Fruit fly (Drosophila melanogaster): ENCODE results near the gene CG11686.

Gene CG11686

DNA sequence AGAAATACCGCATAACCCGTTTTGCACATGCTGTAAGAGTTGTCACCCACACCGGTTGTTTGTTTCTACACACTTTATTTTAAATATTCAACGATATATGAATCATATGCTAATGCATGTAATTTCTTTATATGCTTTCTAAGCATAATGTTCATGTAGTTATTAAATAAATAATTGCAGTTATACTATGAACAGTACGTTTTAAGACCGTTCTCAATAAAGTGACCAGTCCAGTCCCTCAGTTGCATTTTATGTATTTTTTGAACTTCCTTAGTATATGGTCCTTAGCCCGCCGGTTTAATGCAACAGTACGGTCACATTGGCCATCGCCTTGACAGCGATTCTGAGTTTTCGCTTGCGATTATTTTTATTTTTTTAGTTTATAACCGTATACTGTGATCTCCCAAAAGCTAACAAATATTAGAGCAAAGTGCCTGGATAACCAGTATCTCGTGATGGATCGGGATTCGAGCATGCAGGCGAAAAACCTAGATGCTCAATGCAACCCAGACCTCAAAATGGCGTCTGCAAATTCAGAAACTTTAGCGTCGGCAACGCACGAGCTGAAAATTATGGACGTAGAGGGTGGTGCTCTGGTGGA is 4.0 kb downstream of the CG11686 start, which contains the start of gene Ravus (continued):
- no peak for TF ChIP-seq en (GFP tag; optimal IDR thresholded peaks at IDR 0.05)
- TF ChIP-seq Hr39 (optimal IDR thresholded peaks at IDR 0.05) = no peak
- peak; percentile 56; the same call in 2 of the 3 replicates for TF ChIP-seq CG7357 (GFP tag; IDR thresholded peaks at IDR 0.05)
- TF ChIP-seq fd96Cb (tag; optimal IDR thresholded peaks at IDR 0.05) = peak; percentile 21
- no peak for TF ChIP-seq D19A (tag; optimal IDR thresholded peaks at IDR 0.05)
- no peak for TF ChIP-seq eve (GFP tag; optimal IDR thresholded peaks at IDR 0.05)
- peak; percentile 55 for TF ChIP-seq Nf-YC (tag; optimal IDR thresholded peaks at IDR 0.05)
- 0 out of 2 replicates have a peak, but pooled peaks have one; percentile 21 for TF ChIP-seq Xrp1 (GFP tag; IDR thresholded peaks at IDR 0.05)
- peak; percentile 60 for TF ChIP-seq CG30020 (tag; optimal IDR thresholded peaks at IDR 0.05)
- TF ChIP-seq jumu (GFP tag; optimal IDR thresholded peaks at IDR 0.05) = peak; percentile 35
- TF ChIP-seq C15 (GFP tag; IDR thresholded peaks at IDR 0.05) = no peak
- no peak for TF ChIP-seq chinmo (GFP tag; IDR thresholded peaks at IDR 0.05; ENCODE audit: partially characterized antibody)
- TF ChIP-seq Mrtf (GFP tag; IDR thresholded peaks at IDR 0.05) = no peak
- TF ChIP-seq CG2889 (GFP tag; IDR thresholded peaks at IDR 0.05) = no peak
- TF ChIP-seq kay (GFP tag; optimal IDR thresholded peaks at IDR 0.05) = no peak
- TF ChIP-seq knrl (GFP tag; IDR thresholded peaks at IDR 0.05; ENCODE audit: partially characterized antibody) = peak; percentile 45; the same call in 1 of the 3 replicates
- peak; percentile 51 for TF ChIP-seq Xbp1 (GFP tag; optimal IDR thresholded peaks at IDR 0.05)
- TF ChIP-seq CG4424 (GFP tag; optimal IDR thresholded peaks at IDR 0.05) = peak; percentile 34
- TF ChIP-seq CG6854 (GFP tag; optimal IDR thresholded peaks at IDR 0.05) = no peak
- TF ChIP-seq CG17186 (GFP tag; optimal IDR thresholded peaks at IDR 0.05) = peak; percentile 15
- TF ChIP-seq Drgx (GFP tag; IDR thresholded peaks at IDR 0.05) = no peak
- no peak for TF ChIP-seq da (GFP tag; optimal IDR thresholded peaks at IDR 0.05)
- peak; percentile 31 for TF ChIP-seq CG9727 (GFP tag; optimal IDR thresholded peaks at IDR 0.05)
- TF ChIP-seq rib (GFP tag; IDR thresholded peaks at IDR 0.05) = no peak
- peak; percentile 0 for TF ChIP-seq maf-S (GFP tag; optimal IDR thresholded peaks at IDR 0.05)
- TF ChIP-seq Camta (GFP tag; optimal IDR thresholded peaks at IDR 0.05) = peak; percentile 42
- peak; percentile 59; the same call in 1 of the 2 replicates for TF ChIP-seq lmd (GFP tag; IDR thresholded peaks at IDR 0.05)
- TF ChIP-seq CG33213 (GFP tag; optimal IDR thresholded peaks at IDR 0.05) = peak; percentile 47
- no peak for TF ChIP-seq fd3F (GFP tag; optimal IDR thresholded peaks at IDR 0.05)
- TF ChIP-seq YL-1 (GFP tag; optimal IDR thresholded peaks at IDR 0.05) = peak; percentile 74
- TF ChIP-seq stwl (tag; optimal IDR thresholded peaks at IDR 0.05) = peak; percentile 82
- peak; percentile 7 for TF ChIP-seq CG7786 (GFP tag; optimal IDR thresholded peaks at IDR 0.05)
- TF ChIP-seq CG12155 (GFP tag; optimal IDR thresholded peaks at IDR 0.05) = peak; percentile 14
- no peak for TF ChIP-seq sqz (GFP tag; optimal IDR thresholded peaks at IDR 0.05)
- peak; percentile 33 for TF ChIP-seq pum (GFP tag; optimal IDR thresholded peaks at IDR 0.05)
- no peak for TF ChIP-seq cas (GFP tag; IDR thresholded peaks at IDR 0.05)
- peak; percentile 60 for TF ChIP-seq Fer3 (tag; optimal IDR thresholded peaks at IDR 0.05)
- peak; percentile 58 for TF ChIP-seq CG12744 (GFP tag; optimal IDR thresholded peaks at IDR 0.05)
- TF ChIP-seq gcm (GFP tag; optimal IDR thresholded peaks at IDR 0.05) = no peak
- no peak for TF ChIP-seq CG10565 (GFP tag; optimal IDR thresholded peaks at IDR 0.05)
- peak; percentile 34 for TF ChIP-seq CG9437 (GFP tag; optimal IDR thresholded peaks at IDR 0.05)
- peak; percentile 13 for TF ChIP-seq CG16815 (GFP tag; optimal IDR thresholded peaks at IDR 0.05)
- peak; percentile 67 for TF ChIP-seq slbo (GFP tag; IDR thresholded peaks at IDR 0.05)
- peak; percentile 73 for TF ChIP-seq sug (tag; optimal IDR thresholded peaks at IDR 0.05)
- TF ChIP-seq cg (GFP tag; optimal IDR thresholded peaks at IDR 0.05) = no peak
- TF ChIP-seq trem (tag; optimal IDR thresholded peaks at IDR 0.05) = peak; percentile 57
- TF ChIP-seq CG32767 (GFP tag; IDR thresholded peaks at IDR 0.05) = no peak
- TF ChIP-seq Dp (GFP tag; optimal IDR thresholded peaks at IDR 0.05) = peak; percentile 68
- TF ChIP-seq sc (optimal IDR thresholded peaks at IDR 0.05) = no peak
- peak; percentile 18 for TF ChIP-seq sc (GFP tag; optimal IDR thresholded peaks at IDR 0.05)
- TF ChIP-seq CG12236 (GFP tag; optimal IDR thresholded peaks at IDR 0.05) = no peak
- no peak for TF ChIP-seq run (tag; optimal IDR thresholded peaks at IDR 0.05)

Data from whole organism, embryonic.